Fruit fly (Drosophila melanogaster) S2 (cell line): ENCODE measurements around the gene Mettl2.
A peak's percentile ranks its signal among the peaks of the same experiment; 100 is the strongest.

ENCODE experiments used
- CG8478 ChIP-seq: fragments of >200 bp; optimal IDR thresholded peaks from 2 replicates; lab custom pipeline; 2018
- CTCF ChIP-seq, 2 experiments: fragments of >200 bp; optimal IDR thresholded peaks; 2 replicates each; lab custom pipeline; 2018

DNA sequence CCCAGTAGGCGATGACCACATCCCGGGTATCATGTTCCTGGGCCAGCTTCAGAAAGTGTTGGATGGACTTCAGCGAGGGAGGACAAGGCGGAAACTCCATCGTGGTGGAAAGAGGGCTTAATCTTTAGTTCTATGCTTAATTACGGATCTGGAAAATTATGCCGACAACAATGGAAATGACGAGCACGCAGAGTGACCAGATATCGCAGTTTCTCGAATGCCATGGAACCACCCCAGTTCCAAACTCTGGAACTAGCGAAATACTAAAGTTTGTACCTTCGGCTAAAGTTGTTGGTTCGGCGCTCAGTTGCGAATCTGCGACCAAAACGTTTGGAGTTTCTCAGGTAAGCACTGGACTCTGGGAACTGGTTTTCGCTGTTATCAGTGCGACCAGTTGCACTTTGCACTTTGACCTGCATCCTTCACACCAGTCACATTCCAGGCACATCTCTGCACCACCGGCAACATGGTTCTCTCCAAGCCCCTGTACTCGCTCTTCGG lies 13.7 kb upstream of the Mettl2 start, which contains the start of the genes CG7970 and Vta1:
- peak in 1 of 2 experiments; percentile 22 for TF ChIP-seq CTCF (optimal IDR thresholded peaks at IDR 0.05; lab: Kevin White, UChicago)
- TF ChIP-seq CG8478 (lab: Kevin White, UChicago): no peak
